Fruit fly (Drosophila melanogaster): ENCODE measurements around the gene tut.

The tut gene

dm6 chr3L:8177795-8178564 lies 32.6 kb downstream of the tut start, which contains the start of gene Nmt (continued):
- peak; percentile 80 for TF ChIP-seq Bgb (GFP tag; IDR thresholded peaks at IDR 0.05; ENCODE audit: partially characterized antibody)
- no peak for TF ChIP-seq Dad (GFP tag; optimal IDR thresholded peaks at IDR 0.05)
- TF ChIP-seq odd (GFP tag; optimal IDR thresholded peaks at IDR 0.05), result no peak
- peak in 1 of 2 experiments; percentile 43 for TF ChIP-seq bsh (GFP tag; optimal IDR thresholded peaks at IDR 0.05)
- peak; percentile 13; the same call in 1 of the 3 replicates for TF ChIP-seq B-H1 (GFP tag; IDR thresholded peaks at IDR 0.05)
- TF ChIP-seq toy (GFP tag; IDR thresholded peaks at IDR 0.05), result no peak
- TF ChIP-seq ato (GFP tag; IDR thresholded peaks at IDR 0.05; ENCODE audit: partially characterized antibody), result peak; percentile 70
- TF ChIP-seq CG3407 (GFP tag; optimal IDR thresholded peaks at IDR 0.05), result no peak
- TF ChIP-seq bbx (GFP tag; IDR thresholded peaks at IDR 0.05; ENCODE audit: partially characterized antibody), result peak; percentile 82
- peak; percentile 39 for TF ChIP-seq Fer3 (tag; optimal IDR thresholded peaks at IDR 0.05)
- TF ChIP-seq Blimp-1 (GFP tag; optimal IDR thresholded peaks at IDR 0.05), result peak; percentile 16
- no peak for TF ChIP-seq eyg (GFP tag; optimal IDR thresholded peaks at IDR 0.05)
- TF ChIP-seq mld (GFP tag; IDR thresholded peaks at IDR 0.05; ENCODE audit: partially characterized antibody), result peak; percentile 62; the same call in 1 of the 3 replicates
- TF ChIP-seq CG14860 (GFP tag; IDR thresholded peaks at IDR 0.05; ENCODE audit: partially characterized antibody), result peak; percentile 53; the same call in 2 of the 3 replicates
- no peak for TF ChIP-seq ssp (GFP tag; IDR thresholded peaks at IDR 0.05)
- no peak for TF ChIP-seq Awh (GFP tag; IDR thresholded peaks at IDR 0.05)
- peak; percentile 7 for TF ChIP-seq CG13775 (GFP tag; optimal IDR thresholded peaks at IDR 0.05)
- peak; percentile 81 for TF ChIP-seq MBD-R2 (GFP tag; IDR thresholded peaks at IDR 0.05)
- no peak for TF ChIP-seq emc (GFP tag; optimal IDR thresholded peaks at IDR 0.05)
- peak; percentile 51; the same call in 1 of the 2 replicates for TF ChIP-seq nerfin-2 (GFP tag; IDR thresholded peaks at IDR 0.05; ENCODE audit: partially characterized antibody)
- TF ChIP-seq CG10654 (GFP tag; optimal IDR thresholded peaks at IDR 0.05), result no peak
- no peak for TF ChIP-seq HLH3B (GFP tag; IDR thresholded peaks at IDR 0.05)
- no peak for TF ChIP-seq onecut (GFP tag; IDR thresholded peaks at IDR 0.05)
- TF ChIP-seq Deaf1 (tag; optimal IDR thresholded peaks at IDR 0.05), result no peak
- no peak for TF ChIP-seq exex (tag; optimal IDR thresholded peaks at IDR 0.05)
- TF ChIP-seq en (GFP tag; optimal IDR thresholded peaks at IDR 0.05), result no peak
- TF ChIP-seq cato (GFP tag; optimal IDR thresholded peaks at IDR 0.05; ENCODE audit: borderline replicate concordance), result no peak
- no peak for TF ChIP-seq CG15601 (tag; optimal IDR thresholded peaks at IDR 0.05)
- peak; percentile 67 for TF ChIP-seq CG2120 (GFP tag; optimal IDR thresholded peaks at IDR 0.05)
- TF ChIP-seq ken (GFP tag; IDR thresholded peaks at IDR 0.05), result no peak
- no peak for TF ChIP-seq Camta (GFP tag; optimal IDR thresholded peaks at IDR 0.05)
- no peak for TF ChIP-seq gt (GFP tag; IDR thresholded peaks at IDR 0.05)
- TF ChIP-seq HHEX (GFP tag; optimal IDR thresholded peaks at IDR 0.05), result no peak
- no peak for TF ChIP-seq CG15479 (GFP tag; optimal IDR thresholded peaks at IDR 0.05)
- TF ChIP-seq caup (GFP tag; optimal IDR thresholded peaks at IDR 0.05; ENCODE audit: severe bottlenecking), result no peak
- TF ChIP-seq cas (GFP tag; IDR thresholded peaks at IDR 0.05), result no peak
- peak; percentile 25 for TF ChIP-seq YL-1 (GFP tag; optimal IDR thresholded peaks at IDR 0.05)
- TF ChIP-seq CG12769 (tag; optimal IDR thresholded peaks at IDR 0.05), result no peak
- TF ChIP-seq fd3F (GFP tag; optimal IDR thresholded peaks at IDR 0.05), result peak; percentile 7
- TF ChIP-seq Abd-B (GFP tag; optimal IDR thresholded peaks at IDR 0.05), result no peak
- TF ChIP-seq lola (GFP tag; optimal IDR thresholded peaks at IDR 0.05), result peak in 1 of 3 experiments; percentile 5
- no peak for TF ChIP-seq CG11560 (tag; IDR thresholded peaks at IDR 0.05)
- TF ChIP-seq CG10431 (GFP tag; optimal IDR thresholded peaks at IDR 0.05), result no peak
- TF ChIP-seq CG18599 (GFP tag; optimal IDR thresholded peaks at IDR 0.05), result no peak
- peak; percentile 67 for TF ChIP-seq Doc3 (GFP tag; IDR thresholded peaks at IDR 0.05; ENCODE audit: partially characterized antibody)
- peak; percentile 36 for TF ChIP-seq CG10209 (GFP tag; optimal IDR thresholded peaks at IDR 0.05)
- TF ChIP-seq Neu2 (GFP tag; optimal IDR thresholded peaks at IDR 0.05; ENCODE audit: borderline replicate concordance), result no peak

Data from whole organism, embryonic.